Worm (Caenorhabditis elegans): ENCODE measurements around the gene ZK84.5.

ce11 chrII:6043166-6043565, 26.9 kb upstream of the ZK84.5 start, which contains the start of gene R12C12.10:
- TF ChIP-seq nhr-28 (tag; optimal IDR thresholded peaks at IDR 0.05) (no peak), elt-3 (tag; optimal IDR thresholded peaks at IDR 0.05) (no peak), nhr-11 (tag; optimal IDR thresholded peaks at IDR 0.05) (no peak), nhr-76 (tag; optimal IDR thresholded peaks at IDR 0.05) (no peak), unc-62 (GFP tag; optimal IDR thresholded peaks at IDR 0.05) (no peak), mef-2 (tag; optimal IDR thresholded peaks at IDR 0.05) (no peak), alr-1 (tag; optimal IDR thresholded peaks at IDR 0.05; ENCODE audit: borderline replicate concordance) (no peak), nhr-77 (tag; optimal IDR thresholded peaks at IDR 0.05) (no peak), pqm-1 (tag; optimal IDR thresholded peaks at IDR 0.05) (no peak), mep-1 (tag; optimal IDR thresholded peaks at IDR 0.05) (no peak), tbx-2 (tag; optimal IDR thresholded peaks at IDR 0.05) (no peak), aly-2 (tag; optimal IDR thresholded peaks at IDR 0.05) (no peak), zip-4 (GFP tag; optimal IDR thresholded peaks at IDR 0.05) (no peak)

All from whole organism, L1 larva.